Fruit fly (Drosophila melanogaster) whole organism, embryonic: ENCODE measurements around the gene Ctns.

Experiments used
- ATbp ChIP-seq: fragments of 200-800 bp; sonication (Bioruptor generic); optimal IDR thresholded peaks from 2 replicates; lab custom pipeline; 2017; ENCODE audit warnings: missing biosample characterization, mild to moderate bottlenecking, missing genetic modification characterization, missing genetic modification reagents
- Blimp-1 ChIP-seq: fragments of 200-800 bp; sonication (Bioruptor generic); optimal IDR thresholded peaks from 3 replicates; lab custom pipeline; 2018; ENCODE audit warnings: missing biosample characterization, missing genetic modification characterization, mild to moderate bottlenecking, moderate library complexity, missing genetic modification reagents
- C15 ChIP-seq: fragments of 200-800 bp; sonication (Bioruptor generic); IDR thresholded peaks from 3 replicates; pipeline ENCODE4 v1.3.6; 2022; ENCODE audit warnings: missing biosample characterization, missing genetic modification characterization
- CG10147 ChIP-seq: fragments of 200-800 bp; sonication (Bioruptor generic); optimal IDR thresholded peaks from 2 replicates; lab custom pipeline; 2019; ENCODE audit warnings: missing biosample characterization, mild to moderate bottlenecking, missing genetic modification characterization, moderate library complexity
- CG10543 ChIP-seq: fragments of 200-800 bp; sonication (Bioruptor generic); optimal IDR thresholded peaks from 3 replicates; lab custom pipeline; 2017; ENCODE audit warnings: missing biosample characterization, mild to moderate bottlenecking, missing genetic modification characterization, moderate library complexity
- CG12155 ChIP-seq: fragments of 200-800 bp; sonication (Bioruptor generic); optimal IDR thresholded peaks from 3 replicates; lab custom pipeline; 2016; ENCODE audit warnings: missing biosample characterization, missing genetic modification characterization
- CG13424 ChIP-seq: fragments of 200-800 bp; sonication (Bioruptor generic); optimal IDR thresholded peaks from 2 replicates; lab custom pipeline; 2019; ENCODE audit warnings: missing biosample characterization, mild to moderate bottlenecking, missing genetic modification characterization, moderate library complexity
- CG14965 ChIP-seq: fragments of 200-800 bp; sonication (Bioruptor generic); optimal IDR thresholded peaks from 2 replicates; lab custom pipeline; 2016; ENCODE audit warnings: missing biosample characterization, missing genetic modification characterization, borderline replicate concordance
- CG15269 ChIP-seq: fragments of 200-800 bp; sonication (Bioruptor generic); optimal IDR thresholded peaks from 2 replicates; lab custom pipeline; 2018; ENCODE audit warnings: missing biosample characterization, mild to moderate bottlenecking, missing genetic modification characterization, moderate library complexity
- CG1603 ChIP-seq: fragments of 200-800 bp; sonication (Bioruptor generic); optimal IDR thresholded peaks from 2 replicates; lab custom pipeline; 2019; ENCODE audit warnings: missing biosample characterization, mild to moderate bottlenecking, missing genetic modification characterization, moderate library complexity
- CG17328 ChIP-seq: fragments of 200-800 bp; sonication (Bioruptor generic); IDR thresholded peaks from 2 replicates; pipeline ENCODE4 v1.3.6; 2022; ENCODE audit warnings: missing biosample characterization, missing genetic modification characterization
- CG2116 ChIP-seq: fragments of 200-800 bp; sonication (Bioruptor generic); optimal IDR thresholded peaks from 3 replicates; lab custom pipeline; 2018; ENCODE audit warnings: missing biosample characterization, mild to moderate bottlenecking, missing genetic modification characterization
- CG31388 ChIP-seq: fragments of 200-800 bp; sonication (Bioruptor generic); optimal IDR thresholded peaks from 2 replicates; lab custom pipeline; 2016; ENCODE audit warnings: missing biosample characterization, missing genetic modification characterization
- CG3163 ChIP-seq: fragments of 200-800 bp; sonication (Bioruptor generic); optimal IDR thresholded peaks from 3 replicates; lab custom pipeline; 2016; ENCODE audit warnings: missing biosample characterization, missing genetic modification characterization
- CG33557 ChIP-seq: fragments of 200-800 bp; sonication (Bioruptor generic); optimal IDR thresholded peaks from 2 replicates; lab custom pipeline; 2019; ENCODE audit warnings: missing biosample characterization, mild to moderate bottlenecking, missing genetic modification characterization, moderate library complexity
- CG3838 ChIP-seq: fragments of 200-800 bp; sonication (Bioruptor generic); optimal IDR thresholded peaks from 3 replicates; lab custom pipeline; 2016; ENCODE audit warnings: missing biosample characterization, missing genetic modification characterization
- CG7786 ChIP-seq: fragments of 200-800 bp; sonication (Bioruptor generic); optimal IDR thresholded peaks from 2 replicates; lab custom pipeline; 2016; ENCODE audit warnings: missing biosample characterization, missing genetic modification characterization
- CG9797 ChIP-seq: fragments of 200-800 bp; sonication (Bioruptor generic); optimal IDR thresholded peaks from 3 replicates; lab custom pipeline; 2018; ENCODE audit warnings: missing biosample characterization, mild to moderate bottlenecking, missing genetic modification characterization
- Dad ChIP-seq: fragments of 200-800 bp; sonication (Bioruptor generic); optimal IDR thresholded peaks from 3 replicates; lab custom pipeline; 2016; ENCODE audit warnings: missing biosample characterization, missing genetic modification characterization
- E2f1 ChIP-seq: fragments of 200-800 bp; sonication (Bioruptor generic); IDR thresholded peaks from 2 replicates; pipeline ENCODE4 v1.3.6; 2022; ENCODE audit warnings: missing biosample characterization, missing genetic modification characterization
- Ets65A ChIP-seq: fragments of 200-800 bp; sonication (Bioruptor generic); peaks from one replicate; lab custom pipeline; 2016; ENCODE audit warnings: missing biosample characterization, missing genetic modification characterization
- GATAe ChIP-seq: fragments of 200-800 bp; sonication (Bioruptor generic); conservative IDR thresholded peaks from 2 replicates; pipeline ENCODE4 v1.3.6; 2022; ENCODE audit warnings: missing biosample characterization, missing genetic modification characterization
- HmgZ ChIP-seq: fragments of 200-800 bp; sonication (Bioruptor generic); optimal IDR thresholded peaks from 2 replicates; lab custom pipeline; 2018; ENCODE audit warnings: missing biosample characterization, mild to moderate bottlenecking, missing genetic modification characterization
- Hmr ChIP-seq: fragments of 200-800 bp; sonication (Bioruptor generic); optimal IDR thresholded peaks from 3 replicates; lab custom pipeline; 2017; ENCODE audit warnings: mild to moderate bottlenecking, missing biosample characterization, missing genetic modification reagents, missing genetic modification characterization
- Mad ChIP-seq: fragments of 200-800 bp; sonication (Bioruptor generic); optimal IDR thresholded peaks from 2 replicates; lab custom pipeline; 2016; ENCODE audit warnings: missing biosample characterization, missing genetic modification characterization
- Side ChIP-seq: fragments of 200-800 bp; sonication (Bioruptor generic); optimal IDR thresholded peaks from 2 replicates; lab custom pipeline; 2016; ENCODE audit warnings: missing biosample characterization, missing genetic modification characterization
- Sox100B ChIP-seq: fragments of 200-800 bp; sonication (Bioruptor generic); optimal IDR thresholded peaks from 3 replicates; lab custom pipeline; 2018; ENCODE audit warnings: missing biosample characterization, mild to moderate bottlenecking, missing genetic modification characterization
- Vsx1 ChIP-seq: fragments of 200-800 bp; sonication (Bioruptor generic); optimal IDR thresholded peaks from 2 replicates; lab custom pipeline; 2017; ENCODE audit warnings: missing biosample characterization, mild to moderate bottlenecking, missing genetic modification characterization, missing genetic modification reagents
- Xbp1 ChIP-seq: fragments of 200-800 bp; sonication (Bioruptor generic); optimal IDR thresholded peaks from 3 replicates; lab custom pipeline; 2016; ENCODE audit warnings: missing biosample characterization, mild to moderate bottlenecking, missing genetic modification characterization
- ap ChIP-seq: fragments of 200-800 bp; sonication (Bioruptor generic); IDR thresholded peaks from 2 replicates; pipeline ENCODE4 v1.3.6; 2022; ENCODE audit warnings: missing biosample characterization, missing genetic modification characterization
- br ChIP-seq: fragments of >200 bp; optimal IDR thresholded peaks from 2 replicates; lab custom pipeline; 2017
- btn ChIP-seq: fragments of 200-800 bp; sonication (Bioruptor generic); optimal IDR thresholded peaks from 2 replicates; lab custom pipeline; 2016; ENCODE audit warnings: missing biosample characterization, missing genetic modification characterization
- ci ChIP-seq: fragments of 200-800 bp; sonication (Bioruptor generic); IDR thresholded peaks from 3 replicates; pipeline ENCODE4 v1.3.6; 2022; ENCODE audit warnings: missing biosample characterization, missing genetic modification characterization
- croc ChIP-seq: fragments of 200-800 bp; sonication (Bioruptor generic); conservative IDR thresholded peaks from 3 replicates; pipeline ENCODE4 v1.3.6; 2022; ENCODE audit warnings: missing biosample characterization, missing genetic modification characterization
- dpn ChIP-seq, 2 experiments: fragments of 200-800 bp; sonication (Bioruptor generic); optimal IDR thresholded peaks; 3 replicates each; lab custom pipeline; 2016; ENCODE audit warnings: missing biosample characterization in 2 of 2, missing genetic modification characterization in 2 of 2
- eve ChIP-seq, 2 experiments: fragments of >200 bp; optimal IDR thresholded peaks; 2 replicates each; lab custom pipeline; 2017; ENCODE audit warnings: missing biosample characterization in 2 of 2, missing genetic modification characterization in 2 of 2
- ewg ChIP-seq: fragments of 200-800 bp; sonication (Bioruptor generic); optimal IDR thresholded peaks from 3 replicates; lab custom pipeline; 2017; ENCODE audit warnings: mild to moderate bottlenecking, missing biosample characterization, missing genetic modification reagents, missing genetic modification characterization
- fu2 ChIP-seq: fragments of 200-800 bp; sonication (Bioruptor generic); optimal IDR thresholded peaks from 2 replicates; lab custom pipeline; 2016; ENCODE audit warnings: missing biosample characterization, missing genetic modification characterization
- gcm ChIP-seq: fragments of 200-800 bp; sonication (Bioruptor generic); optimal IDR thresholded peaks from 2 replicates; lab custom pipeline; 2019; ENCODE audit warnings: missing biosample characterization, mild to moderate bottlenecking, missing genetic modification characterization, moderate library complexity
- her ChIP-seq: fragments of 200-800 bp; sonication (Bioruptor generic); optimal IDR thresholded peaks from 2 replicates; lab custom pipeline; 2016; ENCODE audit warnings: missing biosample characterization, missing genetic modification characterization
- mirr ChIP-seq: fragments of 200-800 bp; sonication (Bioruptor generic); optimal IDR thresholded peaks from 3 replicates; lab custom pipeline; 2018; ENCODE audit warnings: missing biosample characterization, mild to moderate bottlenecking, missing genetic modification characterization
- nmo ChIP-seq: fragments of 200-800 bp; sonication (Bioruptor generic); optimal IDR thresholded peaks from 2 replicates; lab custom pipeline; 2018; ENCODE audit warnings: missing biosample characterization, mild to moderate bottlenecking, missing genetic modification characterization, moderate library complexity
- nom ChIP-seq: fragments of 200-800 bp; sonication (Bioruptor generic); optimal IDR thresholded peaks from 2 replicates; lab custom pipeline; 2017; ENCODE audit warnings: missing biosample characterization, missing genetic modification characterization, mild to moderate bottlenecking, moderate library complexity, missing genetic modification reagents
- oc ChIP-seq: fragments of 200-800 bp; sonication (Bioruptor generic); optimal IDR thresholded peaks from 2 replicates; lab custom pipeline; 2018; ENCODE audit warnings: missing biosample characterization, mild to moderate bottlenecking, missing genetic modification characterization, moderate library complexity
- p53 ChIP-seq: fragments of 200-800 bp; sonication (Bioruptor generic); optimal IDR thresholded peaks from 2 replicates; lab custom pipeline; 2016; ENCODE audit warnings: missing biosample characterization, missing genetic modification characterization
- pho ChIP-seq: fragments of 200-800 bp; sonication (Bioruptor generic); optimal IDR thresholded peaks from 2 replicates; lab custom pipeline; 2016; ENCODE audit warnings: missing biosample characterization, missing genetic modification characterization
- schlank ChIP-seq: fragments of 200-800 bp; sonication (Bioruptor generic); optimal IDR thresholded peaks from 2 replicates; lab custom pipeline; 2018; ENCODE audit warnings: missing biosample characterization, mild to moderate bottlenecking, missing genetic modification characterization
- scrt ChIP-seq: fragments of 200-800 bp; sonication (Bioruptor generic); optimal IDR thresholded peaks from 2 replicates; lab custom pipeline; 2018; ENCODE audit warnings: missing biosample characterization, mild to moderate bottlenecking, missing genetic modification characterization, moderate library complexity
- sqz ChIP-seq: fragments of 200-800 bp; sonication (Bioruptor generic); optimal IDR thresholded peaks from 3 replicates; lab custom pipeline; 2018; ENCODE audit warnings: missing biosample characterization, mild to moderate bottlenecking, missing genetic modification characterization
- tin ChIP-seq: fragments of 200-800 bp; sonication (Bioruptor generic); optimal IDR thresholded peaks from 3 replicates; lab custom pipeline; 2016; ENCODE audit warnings: missing biosample characterization, missing genetic modification characterization
- trh ChIP-seq: fragments of 200-800 bp; sonication (Bioruptor generic); optimal IDR thresholded peaks from 2 replicates; lab custom pipeline; 2016; ENCODE audit warnings: missing biosample characterization, missing genetic modification characterization
- usp ChIP-seq: fragments of >200 bp; optimal IDR thresholded peaks from 2 replicates; lab custom pipeline; 2017; ENCODE audit warnings: missing biosample characterization, missing genetic modification characterization
- yki ChIP-seq: fragments of >200 bp; optimal IDR thresholded peaks from 3 replicates; lab custom pipeline; 2018

Ctns gene

DNA sequence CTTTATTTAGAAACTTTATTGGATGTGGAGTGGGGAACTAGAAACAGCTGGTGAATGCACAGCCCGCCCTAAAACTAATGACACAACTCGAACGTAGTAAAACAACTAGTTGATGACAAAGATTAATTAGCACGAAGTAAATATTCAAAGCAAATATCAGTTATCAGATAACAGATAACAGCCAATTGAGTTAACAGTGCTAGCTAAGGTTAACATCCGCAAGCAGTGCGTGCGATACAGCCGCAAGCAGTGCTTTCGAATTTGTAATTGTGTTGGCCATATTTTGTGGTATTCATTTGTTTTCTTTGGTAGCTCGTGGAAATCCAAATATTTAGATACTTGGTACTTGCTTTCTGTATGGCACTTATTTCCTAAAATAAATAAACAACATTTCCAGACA is 45.3 kb downstream of the Ctns start (continued):
- peak; percentile 3 for TF ChIP-seq CG13424 (tag; lab: Kevin White, UChicago)
- no peak for TF ChIP-seq br (lab: Kevin White, UChicago)
- no peak for TF ChIP-seq tin (GFP tag; lab: Kevin White, UChicago)
- peak; percentile 74 for TF ChIP-seq Vsx1
- TF ChIP-seq CG10543 (GFP tag; lab: Kevin White, UChicago) = no peak
- TF ChIP-seq Dad = no peak
- no peak for TF ChIP-seq CG14965 (GFP tag; lab: Kevin White, UChicago)
- no peak for TF ChIP-seq C15 (GFP tag; lab: Robert Waterston, UW)
- no peak for TF ChIP-seq btn (GFP tag; lab: Kevin White, UChicago)
- TF ChIP-seq CG7786 (GFP tag; lab: Kevin White, UChicago) = no peak
- no peak for TF ChIP-seq her (GFP tag; lab: Kevin White, UChicago)
- no peak for TF ChIP-seq pho (GFP tag; lab: Kevin White, UChicago)
- TF ChIP-seq CG17328 (GFP tag; lab: Robert Waterston, UW) = no peak
- no peak for TF ChIP-seq CG12155
- no peak for TF ChIP-seq scrt (GFP tag; lab: Kevin White, UChicago)
- TF ChIP-seq ap (GFP tag; lab: Robert Waterston, UW) = no peak
- TF ChIP-seq yki = no peak
- no peak for TF ChIP-seq croc (GFP tag; lab: Robert Waterston, UW)
- TF ChIP-seq Sox100B (GFP tag; lab: Kevin White, UChicago) = no peak
- TF ChIP-seq Blimp-1 = no peak
- TF ChIP-seq CG3163 (GFP tag; lab: Kevin White, UChicago) = no peak
- TF ChIP-seq Ets65A (GFP tag; lab: Kevin White, UChicago) = no peak
- TF ChIP-seq fu2 (GFP tag; lab: Kevin White, UChicago) = no peak
- TF ChIP-seq ewg (GFP tag; lab: Kevin White, UChicago) = no peak
- TF ChIP-seq eve (GFP tag; optimal IDR thresholded peaks at IDR 0.05; lab: Kevin White, UChicago) = no peak
- TF ChIP-seq CG31388 (GFP tag; lab: Kevin White, UChicago) = no peak
- no peak for TF ChIP-seq CG9797 (GFP tag; lab: Kevin White, UChicago)
- TF ChIP-seq Hmr (GFP tag; lab: Kevin White, UChicago) = peak; percentile 33
- no peak for TF ChIP-seq Xbp1 (GFP tag; lab: Kevin White, UChicago)
- no peak for TF ChIP-seq p53
- TF ChIP-seq sqz = no peak
- TF ChIP-seq oc (tag; lab: Kevin White, UChicago) = no peak
- no peak for TF ChIP-seq CG3838 (GFP tag; lab: Kevin White, UChicago)
- peak; percentile 35 for TF ChIP-seq mirr (GFP tag; lab: Kevin White, UChicago)
- TF ChIP-seq CG33557 (GFP tag; lab: Kevin White, UChicago) = no peak
- TF ChIP-seq CG15269 (tag; lab: Kevin White, UChicago) = peak; percentile 32
- TF ChIP-seq usp (GFP tag; lab: Kevin White, UChicago) = no peak
- TF ChIP-seq ATbp (GFP tag; lab: Kevin White, UChicago) = peak; percentile 43
- TF ChIP-seq CG10147 (GFP tag; lab: Kevin White, UChicago) = no peak
- no peak for TF ChIP-seq Side (GFP tag; lab: Kevin White, UChicago)
- no peak for TF ChIP-seq nmo
- TF ChIP-seq CG1603 (tag; lab: Kevin White, UChicago) = peak; percentile 19
- peak; percentile 25; the same call in 1 of the 3 replicates for TF ChIP-seq ci (GFP tag; lab: Robert Waterston, UW)
- no peak for TF ChIP-seq GATAe (GFP tag; lab: Robert Waterston, UW)
- no peak for TF ChIP-seq nom
- TF ChIP-seq gcm (GFP tag; lab: Kevin White, UChicago) = no peak
- no peak for TF ChIP-seq E2f1 (GFP tag; lab: Robert Waterston, UW)
- no peak for TF ChIP-seq trh (GFP tag; lab: Kevin White, UChicago)
- TF ChIP-seq Mad (GFP tag; lab: Kevin White, UChicago) = no peak
- TF ChIP-seq CG2116 (GFP tag; lab: Kevin White, UChicago) = no peak
- TF ChIP-seq schlank (tag; lab: Kevin White, UChicago) = peak; percentile 30
- TF ChIP-seq HmgZ = no peak
- no peak for TF ChIP-seq dpn (GFP tag; optimal IDR thresholded peaks at IDR 0.05; lab: Kevin White, UChicago)
